Worm (Caenorhabditis elegans) whole organism, L4 larva: ENCODE measurements around the gene B0244.10.

ENCODE experiments used
- F10B5.3 ChIP-seq: sonication (generic microtip); optimal IDR thresholded peaks from 2 replicates; lab custom pipeline; 2016; ENCODE audit warnings: mild to moderate bottlenecking, missing genetic modification characterization, missing compliant biosample characterization
- F26F4.8 ChIP-seq: fragments of 200-800 bp; sonication (Bioruptor generic); conservative IDR thresholded peaks from 2 replicates; pipeline ENCODE4 v1.3.6; 2022; ENCODE audit warnings: missing genetic modification characterization, missing compliant biosample characterization
- T26A8.4 ChIP-seq: fragments of 200-800 bp; sonication (Bioruptor generic); IDR thresholded peaks from 2 replicates; pipeline ENCODE4 v1.3.6; 2022; ENCODE audit warnings: missing genetic modification characterization, missing compliant biosample characterization
- Y48G9A.11 ChIP-seq: fragments of 200-800 bp; sonication (Bioruptor generic); IDR thresholded peaks from 2 replicates; pipeline ENCODE4 v1.3.6; 2022; ENCODE audit warnings: missing genetic modification reagents, missing genetic modification characterization, missing compliant biosample characterization
- Y75B8A.6 ChIP-seq: fragments of 200-800 bp; sonication (Bioruptor generic); IDR thresholded peaks from 2 replicates; pipeline ENCODE4 v1.3.6; 2022; ENCODE audit warnings: missing genetic modification reagents, missing genetic modification characterization, missing compliant biosample characterization
- ZK546.5 ChIP-seq, 2 experiments: sonication (generic microtip); optimal IDR thresholded peaks; 2 replicates each; lab custom pipeline; 2017; ENCODE audit warnings: missing biosample characterization in 2 of 2, missing genetic modification characterization in 2 of 2
- aha-1 ChIP-seq: fragments of 150-350 bp; peaks from one replicate; lab custom pipeline; 2014; ENCODE audit warnings: missing biosample characterization, missing genetic modification characterization
- ama-1 ChIP-seq: fragments of 150-350 bp; optimal IDR thresholded peaks from 2 replicates; lab custom pipeline; 2014; ENCODE audit warnings: inconsistent platforms, mixed read lengths
- arid-1 ChIP-seq: fragments of 200-800 bp; sonication (Bioruptor generic); conservative IDR thresholded peaks from 2 replicates; pipeline ENCODE4 v1.3.6; 2022; ENCODE audit warnings: missing genetic modification reagents, missing genetic modification characterization, missing compliant biosample characterization
- ceh-28 ChIP-seq: fragments of 150-350 bp; optimal IDR thresholded peaks from 2 replicates; lab custom pipeline; 2014; ENCODE audit warnings: missing biosample characterization, missing genetic modification reagents, missing genetic modification characterization
- ceh-44 ChIP-seq: fragments of 200-800 bp; sonication (Bioruptor generic); IDR thresholded peaks from 2 replicates; pipeline ENCODE4 v1.3.6; 2022; ENCODE audit warnings: missing genetic modification reagents, missing genetic modification characterization, missing compliant biosample characterization
- daf-12 ChIP-seq: fragments of 150-350 bp; optimal IDR thresholded peaks from 2 replicates; lab custom pipeline; 2014; ENCODE audit warnings: missing biosample characterization, missing genetic modification reagents, missing genetic modification characterization
- daf-8 ChIP-seq: fragments of 200-800 bp; sonication (Bioruptor generic); IDR thresholded peaks from 2 replicates; pipeline ENCODE4 v1.3.6; 2022; ENCODE audit warnings: missing genetic modification characterization, missing compliant biosample characterization
- dpl-1 ChIP-seq: fragments of 150-350 bp; optimal IDR thresholded peaks from 2 replicates; lab custom pipeline; 2014; ENCODE audit warnings: missing biosample characterization, missing genetic modification reagents, missing genetic modification characterization
- dve-1 ChIP-seq: sonication (generic microtip); optimal IDR thresholded peaks from 2 replicates; lab custom pipeline; 2017; ENCODE audit warnings: antibody characterized with exemption, mild to moderate bottlenecking, missing genetic modification characterization, missing compliant biosample characterization; ENCODE audit not compliant: insufficient read depth
- hif-1 ChIP-seq, 2 experiments: sonication (generic microtip); optimal IDR thresholded peaks; 2 replicates each; lab custom pipeline; 2016 to 2017; ENCODE audit warnings: missing compliant biosample characterization in 2 of 2, missing genetic modification characterization in 2 of 2, missing genetic modification reagents in 2 of 2, missing genotype in 2 of 2, mild to moderate bottlenecking in 1 of 2
- hlh-30 ChIP-seq: sonication (generic microtip); optimal IDR thresholded peaks from 2 replicates; lab custom pipeline; 2017; ENCODE audit warnings: antibody characterized with exemption, mild to moderate bottlenecking, missing genetic modification characterization, missing compliant biosample characterization; ENCODE audit not compliant: insufficient read depth
- hmg-1.1 ChIP-seq: fragments of 200-800 bp; sonication (Bioruptor generic); IDR thresholded peaks from 2 replicates; pipeline ENCODE4 v1.3.6; 2022; ENCODE audit warnings: missing genetic modification reagents, missing genetic modification characterization, missing compliant biosample characterization
- jun-1 ChIP-seq: fragments of 150-350 bp; optimal IDR thresholded peaks from 2 replicates; lab custom pipeline; 2014; ENCODE audit warnings: missing biosample characterization, missing genetic modification reagents, missing genetic modification characterization
- lim-7 ChIP-seq: fragments of 200-800 bp; sonication (Bioruptor generic); IDR thresholded peaks from 2 replicates; pipeline ENCODE4 v1.3.6; 2022; ENCODE audit warnings: missing genetic modification characterization, missing compliant biosample characterization
- lin-13 ChIP-seq: fragments of 150-350 bp; optimal IDR thresholded peaks from 2 replicates; lab custom pipeline; 2014; ENCODE audit warnings: missing biosample characterization, missing genetic modification reagents, missing genetic modification characterization
- lin-29 ChIP-seq: fragments of 200-800 bp; sonication (Bioruptor generic); IDR thresholded peaks from 2 replicates; pipeline ENCODE4 v1.3.6; 2022; ENCODE audit warnings: missing genetic modification reagents, missing genetic modification characterization, missing compliant biosample characterization
- lin-38 ChIP-seq: fragments of 200-800 bp; sonication (Bioruptor generic); IDR thresholded peaks from 2 replicates; pipeline ENCODE4 v1.3.6; 2022; ENCODE audit warnings: missing genetic modification reagents, missing genetic modification characterization, missing compliant biosample characterization
- lsy-2 ChIP-seq, 2 experiments: fragments of 150-350 bp in 1 of 2; sonication (generic microtip) in 1 of 2; optimal IDR thresholded peaks; 2 replicates each; lab custom pipeline; 2014 to 2017; ENCODE audit warnings: missing biosample characterization in 2 of 2, missing genetic modification characterization in 2 of 2
- madf-5 ChIP-seq, 2 experiments: fragments of 200-800 bp; sonication (Bioruptor generic); IDR thresholded peaks; 2 replicates each; pipeline ENCODE4 v1.3.6; 2022; ENCODE audit warnings: missing compliant biosample characterization in 2 of 2, missing genetic modification characterization in 2 of 2
- mdt-29 ChIP-seq: fragments of 200-800 bp; sonication (Bioruptor generic); IDR thresholded peaks from 2 replicates; pipeline ENCODE4 v1.3.6; 2022; ENCODE audit warnings: missing genetic modification reagents, missing genetic modification characterization, missing compliant biosample characterization
- mep-1 ChIP-seq: fragments of 150-350 bp; sonication (generic microtip); optimal IDR thresholded peaks from 3 replicates; lab custom pipeline; 2014; ENCODE audit warnings: missing biosample characterization, missing genetic modification characterization
- mxl-2 ChIP-seq: fragments of 200-800 bp; sonication (Bioruptor generic); conservative IDR thresholded peaks from 2 replicates; pipeline ENCODE4 v1.3.6; 2022; ENCODE audit warnings: missing genetic modification reagents, missing genetic modification characterization, missing compliant biosample characterization
- mxl-3 ChIP-seq: fragments of 200-800 bp; sonication (Bioruptor generic); optimal IDR thresholded peaks from 2 replicates; lab custom pipeline; 2018; ENCODE audit warnings: mild to moderate bottlenecking, missing genetic modification characterization, missing compliant biosample characterization
- nhr-10 ChIP-seq: fragments of 150-350 bp; optimal IDR thresholded peaks from 2 replicates; lab custom pipeline; 2014; ENCODE audit warnings: missing biosample characterization, missing genetic modification characterization
- nhr-11 ChIP-seq: fragments of 150-350 bp; optimal IDR thresholded peaks from 2 replicates; lab custom pipeline; 2014; ENCODE audit warnings: missing biosample characterization, missing genetic modification characterization
- nhr-237 ChIP-seq: sonication (generic microtip); optimal IDR thresholded peaks from 2 replicates; lab custom pipeline; 2017; ENCODE audit warnings: missing biosample characterization, missing genetic modification characterization
- nhr-28 ChIP-seq: fragments of 150-350 bp; optimal IDR thresholded peaks from 2 replicates; lab custom pipeline; 2014; ENCODE audit warnings: missing biosample characterization, missing genetic modification characterization
- nhr-41 ChIP-seq: fragments of 200-800 bp; sonication (Bioruptor generic); IDR thresholded peaks from 2 replicates; pipeline ENCODE4 v1.3.6; 2022; ENCODE audit warnings: missing genetic modification reagents, missing genetic modification characterization, missing compliant biosample characterization
- nhr-48 ChIP-seq: sonication (generic microtip); optimal IDR thresholded peaks from 2 replicates; lab custom pipeline; 2016; ENCODE audit warnings: mild to moderate bottlenecking, missing genetic modification characterization, missing compliant biosample characterization
- nhr-6 ChIP-seq: fragments of 150-350 bp; optimal IDR thresholded peaks from 2 replicates; lab custom pipeline; 2014; ENCODE audit warnings: missing biosample characterization, missing genetic modification characterization
- nhr-76 ChIP-seq: fragments of 150-350 bp; optimal IDR thresholded peaks from 2 replicates; lab custom pipeline; 2014; ENCODE audit warnings: missing biosample characterization, missing genetic modification characterization
- nhr-77 ChIP-seq: fragments of 150-350 bp; optimal IDR thresholded peaks from 2 replicates; lab custom pipeline; 2014; ENCODE audit warnings: missing biosample characterization, missing genetic modification characterization
- pha-4 ChIP-seq, 2 experiments: fragments of 150-350 bp in 1 of 2; fragments of 200-800 bp in 1 of 2; sonication (Bioruptor generic) in 1 of 2; IDR thresholded peaks in 1 of 2; optimal IDR thresholded peaks in 1 of 2; 2 replicates each; pipeline versions ENCODE4 v1.3.6 to Lab custom; 2014 to 2022; ENCODE audit warnings: missing genetic modification characterization in 2 of 2, missing genetic modification reagents in 2 of 2, missing biosample characterization in 1 of 2, missing compliant biosample characterization in 1 of 2
- rbr-2 ChIP-seq: sonication (generic microtip); optimal IDR thresholded peaks from 2 replicates; lab custom pipeline; 2016; ENCODE audit warnings: missing genotype, missing genetic modification characterization, missing compliant biosample characterization
- set-16 ChIP-seq: fragments of 200-800 bp; sonication (Bioruptor generic); IDR thresholded peaks from 2 replicates; pipeline ENCODE4 v1.3.6; 2022; ENCODE audit warnings: missing genetic modification reagents, missing genetic modification characterization, missing compliant biosample characterization
- spr-3 ChIP-seq: fragments of 200-800 bp; sonication (Bioruptor generic); optimal IDR thresholded peaks from 2 replicates; lab custom pipeline; 2018; ENCODE audit warnings: mild to moderate bottlenecking, missing genetic modification characterization, missing compliant biosample characterization
- tag-97 ChIP-seq: fragments of 200-800 bp; sonication (Bioruptor generic); IDR thresholded peaks from 2 replicates; pipeline ENCODE4 v1.3.6; 2022; ENCODE audit warnings: missing genetic modification characterization, missing compliant biosample characterization
- tra-1 ChIP-seq: fragments of 200-800 bp; sonication (Bioruptor generic); IDR thresholded peaks from 2 replicates; pipeline ENCODE4 v1.3.6; 2022; ENCODE audit warnings: missing genetic modification reagents, missing genetic modification characterization, missing compliant biosample characterization
- unc-62 ChIP-seq, 3 experiments: fragments of 150-350 bp in 1 of 3; sonication (generic microtip); optimal IDR thresholded peaks in 2 of 3; peaks in 1 of 3; 1 replicate in 1 of 3; 2 replicates in 2 of 3; lab custom pipeline; 2014 to 2017; ENCODE audit warnings: missing biosample characterization in 3 of 3, missing genetic modification characterization in 3 of 3, missing genetic modification reagents in 3 of 3, missing genotype in 1 of 3
- vab-7 ChIP-seq: fragments of 200-800 bp; sonication (Bioruptor generic); IDR thresholded peaks from 2 replicates; pipeline ENCODE4 v1.3.6; 2022; ENCODE audit warnings: missing genetic modification reagents, missing genetic modification characterization, missing compliant biosample characterization
- zfp-3 ChIP-seq: fragments of 200-800 bp; sonication (Bioruptor generic); conservative IDR thresholded peaks from 2 replicates; pipeline ENCODE4 v1.3.6; 2022; ENCODE audit warnings: missing genetic modification reagents, missing genetic modification characterization, missing compliant biosample characterization
- zip-2 ChIP-seq: fragments of 150-350 bp; optimal IDR thresholded peaks from 2 replicates; lab custom pipeline; 2014; ENCODE audit warnings: missing biosample characterization, missing genetic modification characterization
- ztf-11 ChIP-seq: fragments of 150-350 bp; optimal IDR thresholded peaks from 2 replicates; lab custom pipeline; 2014; ENCODE audit warnings: missing biosample characterization, missing genetic modification characterization

The B0244.10 gene

DNA sequence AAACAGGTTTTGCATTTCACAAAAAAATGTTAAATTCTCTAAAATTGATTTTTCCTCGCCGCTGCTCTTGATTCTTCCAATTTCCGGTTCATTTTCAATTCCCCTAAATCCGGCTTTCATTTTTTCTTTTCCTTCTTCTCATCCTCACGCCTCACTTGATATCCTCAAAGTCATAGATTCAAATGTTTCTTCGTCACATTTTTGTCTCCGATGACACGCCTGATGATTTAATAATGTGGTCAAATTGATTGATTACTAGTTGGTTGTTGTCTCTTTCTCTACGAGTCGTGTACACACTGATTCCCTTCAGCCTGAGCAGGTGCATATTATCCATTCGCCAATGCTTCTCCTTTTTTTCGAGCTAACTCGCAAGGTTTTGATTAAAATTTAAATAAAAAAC is 13.5 kb upstream of the B0244.10 start:
- peak in 1 of 2 experiments; percentile 50 for TF ChIP-seq unc-62 (GFP tag; optimal IDR thresholded peaks at IDR 0.05 in 1 of 2; lab: Kevin White, UChicago)
- TF ChIP-seq unc-62 (tag; optimal IDR thresholded peaks at IDR 0.05; lab: Kevin White, UChicago) = no peak
- TF ChIP-seq pha-4 (GFP tag; IDR thresholded peaks at IDR 0.05; lab: Robert Waterston, UW) = no peak
- TF ChIP-seq pha-4 (tag; optimal IDR thresholded peaks at IDR 0.05; lab: Kevin White, UChicago) = no peak
- no peak for TF ChIP-seq lin-13 (GFP tag; lab: Kevin White, UChicago)

DNA sequence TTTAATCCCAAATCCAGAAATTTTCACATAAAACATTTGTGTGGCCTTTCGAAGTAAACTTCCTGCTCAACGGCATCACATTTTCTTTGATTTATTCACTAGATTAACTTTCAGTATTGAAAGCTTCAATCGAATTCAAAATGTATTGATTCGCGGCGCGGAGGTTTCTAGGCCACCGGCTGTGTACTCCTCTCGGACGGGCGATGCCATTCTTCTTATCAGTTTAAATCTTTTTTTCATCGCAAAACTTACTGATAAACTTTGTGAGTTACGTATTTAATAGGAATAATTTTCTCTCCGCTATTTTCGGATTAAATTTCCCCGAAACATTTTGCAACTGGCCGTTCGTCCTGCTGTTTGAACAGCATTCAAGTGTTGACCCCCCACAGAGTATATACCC is 13.1 kb upstream of the B0244.10 start:
- no peak for TF ChIP-seq spr-3 (GFP tag; lab: Kevin White, UChicago)
- 0 out of 2 replicates have a peak, but pooled peaks have one; percentile 27 for TF ChIP-seq ceh-44 (GFP tag; lab: Robert Waterston, UW)
- TF ChIP-seq rbr-2 (tag; lab: Kevin White, UChicago) = peak; percentile 56
- TF ChIP-seq dpl-1 (GFP tag; lab: Kevin White, UChicago) = peak; percentile 93
- TF ChIP-seq Y48G9A.11 (GFP tag; lab: Robert Waterston, UW) = peak; percentile 36; the same call in 1 of the 2 replicates
- TF ChIP-seq F26F4.8 = no peak
- TF ChIP-seq nhr-77 (tag; lab: Kevin White, UChicago) = peak; percentile 48
- no peak for TF ChIP-seq nhr-41 (GFP tag; lab: Robert Waterston, UW)
- TF ChIP-seq tag-97 (GFP tag; lab: Robert Waterston, UW) = no peak
- TF ChIP-seq ama-1 = no peak
- TF ChIP-seq T26A8.4 (GFP tag; lab: Robert Waterston, UW) = peak; percentile 66
- TF ChIP-seq mep-1 (tag; lab: Kevin White, UChicago) = peak; percentile 58
- no peak for TF ChIP-seq nhr-10
- TF ChIP-seq zfp-3 (GFP tag; lab: Robert Waterston, UW) = no peak
- no peak for TF ChIP-seq nhr-237 (tag; lab: Kevin White, UChicago)
- no peak for TF ChIP-seq ztf-11 (tag; lab: Kevin White, UChicago)
- peak; percentile 94 for TF ChIP-seq dve-1 (tag; lab: Kevin White, UChicago)
- no peak for TF ChIP-seq Y75B8A.6
- TF ChIP-seq lin-29 (GFP tag; lab: Robert Waterston, UW) = no peak
- peak; percentile 66 for TF ChIP-seq lin-38 (GFP tag; lab: Robert Waterston, UW)
- TF ChIP-seq nhr-28 (tag; lab: Kevin White, UChicago) = peak; percentile 67
- peak; percentile 83 for TF ChIP-seq tra-1 (GFP tag; lab: Robert Waterston, UW)
- peak; percentile 17 for TF ChIP-seq ceh-28 (tag; lab: Kevin White, UChicago)
- TF ChIP-seq vab-7 (GFP tag; lab: Robert Waterston, UW) = 0 out of 2 replicates have a peak, but pooled peaks have one; percentile 23
- TF ChIP-seq nhr-48 (tag; lab: Kevin White, UChicago) = peak; percentile 63
- no peak for TF ChIP-seq daf-12 (tag; lab: Kevin White, UChicago)
- TF ChIP-seq hif-1 (tag; optimal IDR thresholded peaks at IDR 0.05; lab: Kevin White, UChicago) = peak in 1 of 2 experiments; percentile 88
- TF ChIP-seq daf-8 (GFP tag; lab: Robert Waterston, UW) = no peak
- peak; percentile 11 for TF ChIP-seq nhr-6 (tag; lab: Kevin White, UChicago)
- TF ChIP-seq jun-1 (tag; lab: Kevin White, UChicago) = no peak
- no peak for TF ChIP-seq lin-13 (GFP tag; lab: Kevin White, UChicago)
- no peak for TF ChIP-seq mdt-29
- TF ChIP-seq lim-7 (GFP tag; lab: Robert Waterston, UW) = no peak
- TF ChIP-seq nhr-76 (tag; lab: Kevin White, UChicago) = no peak
- peak; percentile 13 for TF ChIP-seq mxl-3 (GFP tag; lab: Kevin White, UChicago)
- TF ChIP-seq aha-1 (tag; lab: Kevin White, UChicago) = peak; percentile 95
- TF ChIP-seq lsy-2 (tag; optimal IDR thresholded peaks at IDR 0.05; lab: Kevin White, UChicago) = peak in 1 of 2 experiments; percentile 81
- no peak for TF ChIP-seq ZK546.5 (tag; optimal IDR thresholded peaks at IDR 0.05; lab: Kevin White, UChicago)
- peak; percentile 28 for TF ChIP-seq hlh-30 (tag; lab: Kevin White, UChicago)
- TF ChIP-seq F10B5.3 = peak; percentile 7
- no peak for TF ChIP-seq set-16
- peak; percentile 56; the same call in 1 of the 2 replicates for TF ChIP-seq arid-1 (GFP tag; lab: Robert Waterston, UW)
- TF ChIP-seq nhr-11 (tag; lab: Kevin White, UChicago) = no peak
- TF ChIP-seq hmg-1.1 (GFP tag; lab: Robert Waterston, UW) = peak; percentile 35; the same call in 1 of the 2 replicates
- no peak for TF ChIP-seq madf-5 (GFP tag; IDR thresholded peaks at IDR 0.05; lab: Robert Waterston, UW)
- TF ChIP-seq zip-2 (tag; lab: Kevin White, UChicago) = no peak
- TF ChIP-seq mxl-2 (GFP tag; lab: Robert Waterston, UW) = no peak
